Fruit fly (Drosophila melanogaster) whole organism, embryonic: ENCODE data around the gene c12.1.

ENCODE experiments used
- Adf1 ChIP-seq: fragments of 200-800 bp; sonication (Bioruptor generic); IDR thresholded peaks from 2 replicates; pipeline ENCODE4 v1.3.6; 2022; ENCODE audit warnings: missing biosample characterization, missing genetic modification characterization
- Atf3 ChIP-seq: fragments of 200-800 bp; sonication (Bioruptor generic); optimal IDR thresholded peaks from 3 replicates; lab custom pipeline; 2016; ENCODE audit warnings: missing biosample characterization, missing genetic modification characterization
- Blimp-1 ChIP-seq: fragments of 200-800 bp; sonication (Bioruptor generic); optimal IDR thresholded peaks from 3 replicates; lab custom pipeline; 2018; ENCODE audit warnings: missing biosample characterization, missing genetic modification characterization, mild to moderate bottlenecking, moderate library complexity, missing genetic modification reagents
- CG10462 ChIP-seq: fragments of 200-800 bp; sonication (Bioruptor generic); optimal IDR thresholded peaks from 2 replicates; lab custom pipeline; 2016; ENCODE audit warnings: missing biosample characterization, missing genetic modification characterization
- CG10543 ChIP-seq: fragments of 200-800 bp; sonication (Bioruptor generic); optimal IDR thresholded peaks from 3 replicates; lab custom pipeline; 2017; ENCODE audit warnings: missing biosample characterization, mild to moderate bottlenecking, missing genetic modification characterization, moderate library complexity
- CG11696 ChIP-seq: fragments of 200-800 bp; sonication (Bioruptor generic); IDR thresholded peaks from 2 replicates; pipeline ENCODE4 v1.3.6; 2022; ENCODE audit warnings: missing biosample characterization, missing genetic modification characterization
- CG13123 ChIP-seq: fragments of 200-800 bp; sonication (Bioruptor generic); optimal IDR thresholded peaks from 2 replicates; lab custom pipeline; 2016; ENCODE audit warnings: missing biosample characterization, missing genetic modification characterization
- CG15269 ChIP-seq: fragments of 200-800 bp; sonication (Bioruptor generic); optimal IDR thresholded peaks from 2 replicates; lab custom pipeline; 2018; ENCODE audit warnings: missing biosample characterization, mild to moderate bottlenecking, missing genetic modification characterization, moderate library complexity
- CG15601 ChIP-seq: fragments of 200-800 bp; sonication (Bioruptor generic); optimal IDR thresholded peaks from 3 replicates; lab custom pipeline; 2019; ENCODE audit warnings: missing biosample characterization, mild to moderate bottlenecking, missing genetic modification characterization, moderate library complexity
- CG15696 ChIP-seq: fragments of 200-800 bp; sonication (Bioruptor generic); optimal IDR thresholded peaks from 2 replicates; lab custom pipeline; 2019; ENCODE audit warnings: missing biosample characterization, mild to moderate bottlenecking, missing genetic modification characterization, moderate library complexity
- CG1603 ChIP-seq: fragments of 200-800 bp; sonication (Bioruptor generic); optimal IDR thresholded peaks from 2 replicates; lab custom pipeline; 2019; ENCODE audit warnings: missing biosample characterization, mild to moderate bottlenecking, missing genetic modification characterization, moderate library complexity
- CG17361 ChIP-seq: fragments of 200-800 bp; sonication (Bioruptor generic); IDR thresholded peaks from 3 replicates; pipeline ENCODE4 v1.3.6; 2022; ENCODE audit warnings: missing biosample characterization, missing genetic modification characterization
- CG1832 ChIP-seq: fragments of 200-800 bp; sonication (Bioruptor generic); optimal IDR thresholded peaks from 2 replicates; lab custom pipeline; 2017; ENCODE audit warnings: missing biosample characterization, mild to moderate bottlenecking, missing genetic modification characterization, inconsistent platforms
- CG2202 ChIP-seq: fragments of 200-800 bp; sonication (Bioruptor generic); optimal IDR thresholded peaks from 2 replicates; lab custom pipeline; 2018; ENCODE audit warnings: missing biosample characterization, mild to moderate bottlenecking, missing genetic modification characterization
- CG2875 ChIP-seq: fragments of 200-800 bp; sonication (Bioruptor generic); optimal IDR thresholded peaks from 2 replicates; lab custom pipeline; 2017; ENCODE audit warnings: missing biosample characterization, mild to moderate bottlenecking, missing genetic modification characterization, missing genetic modification reagents
- CG31388 ChIP-seq: fragments of 200-800 bp; sonication (Bioruptor generic); optimal IDR thresholded peaks from 2 replicates; lab custom pipeline; 2016; ENCODE audit warnings: missing biosample characterization, missing genetic modification characterization
- CG3726 ChIP-seq: fragments of 200-800 bp; sonication (Bioruptor generic); IDR thresholded peaks from 3 replicates; pipeline ENCODE4, ENCODE4 v1.3.6; 2022; ENCODE audit warnings: missing biosample characterization, missing genetic modification characterization
- CG4360 ChIP-seq: fragments of 200-800 bp; sonication (Bioruptor generic); IDR thresholded peaks from 2 replicates; pipeline ENCODE4 v1.3.6; 2022; ENCODE audit warnings: missing biosample characterization, missing genetic modification characterization
- CG8359 ChIP-seq: fragments of 200-800 bp; sonication (Bioruptor generic); optimal IDR thresholded peaks from 2 replicates; lab custom pipeline; 2017; ENCODE audit warnings: missing biosample characterization, mild to moderate bottlenecking, missing genetic modification characterization, borderline replicate concordance
- CrebB ChIP-seq: fragments of 200-800 bp; sonication (Bioruptor generic); optimal IDR thresholded peaks from 3 replicates; lab custom pipeline; 2018; ENCODE audit warnings: missing biosample characterization, mild to moderate bottlenecking, missing genetic modification characterization
- Eip74EF ChIP-seq, 2 experiments: fragments of 200-800 bp in 1 of 2; fragments of >200 bp in 1 of 2; sonication (Bioruptor generic) in 1 of 2; optimal IDR thresholded peaks; 2 replicates each; lab custom pipeline; 2017 to 2019; ENCODE audit warnings: missing biosample characterization in 2 of 2, missing genetic modification characterization in 2 of 2, mild to moderate bottlenecking in 1 of 2, moderate library complexity in 1 of 2
- Fer2 ChIP-seq: fragments of 200-800 bp; sonication (Bioruptor generic); optimal IDR thresholded peaks from 2 replicates; lab custom pipeline; 2018; ENCODE audit warnings: missing biosample characterization, mild to moderate bottlenecking, missing genetic modification characterization, moderate library complexity
- Fer3 ChIP-seq: fragments of 200-800 bp; sonication (Bioruptor generic); optimal IDR thresholded peaks from 2 replicates; lab custom pipeline; 2018; ENCODE audit warnings: missing biosample characterization, mild to moderate bottlenecking, missing genetic modification characterization, moderate library complexity
- Gug ChIP-seq: fragments of 200-800 bp; sonication (Bioruptor generic); IDR thresholded peaks from 4 replicates; pipeline ENCODE4 v1.3.6; 2022; ENCODE audit warnings: missing biosample characterization, missing genetic modification characterization
- H15 ChIP-seq: fragments of 200-800 bp; sonication (Bioruptor generic); IDR thresholded peaks from 3 replicates; pipeline ENCODE4 v1.3.6; 2022; ENCODE audit warnings: missing biosample characterization, missing genetic modification characterization
- Opbp ChIP-seq: fragments of 200-800 bp; sonication (Bioruptor generic); IDR thresholded peaks from 3 replicates; pipeline ENCODE4 v1.3.6; 2022; ENCODE audit warnings: missing biosample characterization, missing genetic modification characterization; ENCODE audit not compliant: partially characterized antibody
- ara ChIP-seq: fragments of 200-800 bp; sonication (Bioruptor generic); IDR thresholded peaks from 2 replicates; pipeline ENCODE4 v1.3.6; 2022; ENCODE audit warnings: missing biosample characterization, missing genetic modification characterization
- ato ChIP-seq: fragments of 200-800 bp; sonication (Bioruptor generic); IDR thresholded peaks from 2 replicates; pipeline ENCODE4 v1.3.6; 2022; ENCODE audit warnings: missing biosample characterization, missing genetic modification characterization; ENCODE audit not compliant: partially characterized antibody
- crol ChIP-seq: fragments of 200-800 bp; sonication (Bioruptor generic); IDR thresholded peaks from 2 replicates; pipeline ENCODE4 v1.3.6; 2022; ENCODE audit warnings: missing biosample characterization, missing genetic modification characterization
- dmrt11E ChIP-seq: fragments of 200-800 bp; sonication (Bioruptor generic); optimal IDR thresholded peaks from 3 replicates; lab custom pipeline; 2018; ENCODE audit warnings: missing biosample characterization, mild to moderate bottlenecking, missing genetic modification characterization, moderate library complexity
- dysf ChIP-seq: fragments of 200-800 bp; sonication (Bioruptor generic); IDR thresholded peaks from 3 replicates; pipeline ENCODE4 v1.3.6; 2022; ENCODE audit warnings: missing biosample characterization, missing genetic modification characterization
- eve ChIP-seq, 2 experiments: fragments of >200 bp; optimal IDR thresholded peaks; 2 replicates each; lab custom pipeline; 2017; ENCODE audit warnings: missing biosample characterization in 2 of 2, missing genetic modification characterization in 2 of 2
- gsb-n ChIP-seq: fragments of 200-800 bp; sonication (Bioruptor generic); optimal IDR thresholded peaks from 3 replicates; lab custom pipeline; 2018; ENCODE audit warnings: missing biosample characterization, mild to moderate bottlenecking, missing genetic modification characterization
- lola ChIP-seq, 3 experiments: fragments of >200 bp in 2 of 3; fragments of 200-800 bp in 1 of 3; sonication (Bioruptor generic) in 1 of 3; optimal IDR thresholded peaks; 2 replicates each; lab custom pipeline; 2017 to 2019; ENCODE audit warnings: missing biosample characterization in 3 of 3, missing genetic modification characterization in 3 of 3, mild to moderate bottlenecking in 1 of 3, moderate library complexity in 1 of 3
- nerfin-2 ChIP-seq: fragments of 200-800 bp; sonication (Bioruptor generic); IDR thresholded peaks from 2 replicates; pipeline ENCODE4 v1.3.6; 2022; ENCODE audit warnings: missing biosample characterization, missing genetic modification characterization; ENCODE audit not compliant: partially characterized antibody
- oc ChIP-seq: fragments of 200-800 bp; sonication (Bioruptor generic); optimal IDR thresholded peaks from 2 replicates; lab custom pipeline; 2018; ENCODE audit warnings: missing biosample characterization, mild to moderate bottlenecking, missing genetic modification characterization, moderate library complexity
- peb ChIP-seq: fragments of 200-800 bp; sonication (Bioruptor generic); IDR thresholded peaks from 2 replicates; pipeline ENCODE4 v1.3.6; 2022; ENCODE audit warnings: missing biosample characterization, missing genetic modification characterization
- pros ChIP-seq: fragments of 200-800 bp; sonication (Bioruptor generic); optimal IDR thresholded peaks from 3 replicates; lab custom pipeline; 2019; ENCODE audit warnings: missing biosample characterization, mild to moderate bottlenecking, missing genetic modification characterization, moderate library complexity
- sens ChIP-seq: fragments of 200-800 bp; sonication (Bioruptor generic); peaks from one replicate; lab custom pipeline; 2016; ENCODE audit warnings: missing biosample characterization, missing genetic modification characterization
- sim ChIP-seq: fragments of 200-800 bp; sonication (Bioruptor generic); IDR thresholded peaks from 2 replicates; pipeline ENCODE4 v1.3.6; 2022; ENCODE audit warnings: missing biosample characterization, missing genetic modification characterization
- sna ChIP-seq: fragments of 200-800 bp; sonication (Bioruptor generic); IDR thresholded peaks from 2 replicates; pipeline ENCODE4 v1.3.6; 2022; ENCODE audit warnings: missing biosample characterization, missing genetic modification characterization; ENCODE audit not compliant: partially characterized antibody
- sob ChIP-seq: fragments of 200-800 bp; sonication (Bioruptor generic); IDR thresholded peaks from 2 replicates; pipeline ENCODE4 v1.3.6; 2022; ENCODE audit warnings: missing biosample characterization, missing genetic modification characterization
- tll ChIP-seq, 2 experiments: fragments of 200-800 bp in 1 of 2; fragments of >200 bp in 1 of 2; sonication (Bioruptor generic) in 1 of 2; optimal IDR thresholded peaks; 2 replicates each; lab custom pipeline; 2017 to 2019; ENCODE audit warnings: missing biosample characterization in 2 of 2, missing genetic modification characterization in 2 of 2, mild to moderate bottlenecking in 1 of 2, moderate library complexity in 1 of 2
- vvl ChIP-seq: fragments of 200-800 bp; sonication (Bioruptor generic); IDR thresholded peaks from 2 replicates; pipeline ENCODE4 v1.3.6; 2022; ENCODE audit warnings: missing biosample characterization, missing genetic modification characterization
- wek ChIP-seq: fragments of 200-800 bp; sonication (Bioruptor generic); optimal IDR thresholded peaks from 3 replicates; lab custom pipeline; 2018; ENCODE audit warnings: missing biosample characterization, mild to moderate bottlenecking, missing genetic modification characterization, moderate library complexity

Gene c12.1

dm6 chrX:9354773-9355172, 35.8 kb upstream of the c12.1 start:
- TF ChIP-seq CG4360: peak; percentile 1; the same call in 1 of the 2 replicates
- TF ChIP-seq crol (GFP tag; lab: Robert Waterston, UW): peak; percentile 92
- no peak for TF ChIP-seq vvl (GFP tag; lab: Robert Waterston, UW)
- TF ChIP-seq Adf1 (GFP tag; lab: Robert Waterston, UW): peak; percentile 73
- TF ChIP-seq CG31388: no peak
- TF ChIP-seq CG1832 (GFP tag; lab: Kevin White, UChicago): peak; percentile 41

- TF ChIP-seq sens (peak; percentile 95), CG3726 (GFP tag; lab: Robert Waterston, UW) (peak; percentile 68; the same call in 1 of the 3 replicates), wek (peak; percentile 16), eve (GFP tag; optimal IDR thresholded peaks at IDR 0.05; lab: Kevin White, UChicago) (peak in 1 of 2 experiments; percentile 91), CG13123 (GFP tag; lab: Kevin White, UChicago) (peak; percentile 5), dmrt11E (tag; lab: Kevin White, UChicago) (peak; percentile 51), CG8359 (peak; percentile 51), CG2875 (GFP tag; lab: Kevin White, UChicago) (peak; percentile 66), Eip74EF (GFP tag; optimal IDR thresholded peaks at IDR 0.05; lab: Kevin White, UChicago) (peak in 1 of 2 experiments; percentile 82), CG17361 (GFP tag; lab: Robert Waterston, UW) (peak; percentile 75), CG11696 (GFP tag; lab: Robert Waterston, UW) (peak; percentile 32; the same call in 1 of the 2 replicates), CG10543 (GFP tag; lab: Kevin White, UChicago) (peak; percentile 70), gsb-n (tag; lab: Kevin White, UChicago) (peak; percentile 69), peb (GFP tag; lab: Robert Waterston, UW) (peak; percentile 35; the same call in 1 of the 2 replicates), Gug (GFP tag; lab: Robert Waterston, UW) (peak; percentile 55; the same call in 3 of the 4 replicates), CG15269 (tag; lab: Kevin White, UChicago) (peak; percentile 87), CG15601 (peak; percentile 52), ara (GFP tag; lab: Robert Waterston, UW) (peak; percentile 75), Fer3 (tag; lab: Kevin White, UChicago) (peak; percentile 89), sim (GFP tag; lab: Robert Waterston, UW) (0 out of 2 replicates have a peak, but pooled peaks have one; percentile 41), lola (GFP tag; optimal IDR thresholded peaks at IDR 0.05; lab: Kevin White, UChicago) (peak in 1 of 3 experiments; percentile 33), Blimp-1 (GFP tag; lab: Kevin White, UChicago) (peak; percentile 81), CG10462 (GFP tag; lab: Kevin White, UChicago) (peak; percentile 42), pros (GFP tag; lab: Kevin White, UChicago) (no peak), CG1603 (tag; lab: Kevin White, UChicago) (peak; percentile 87), ato (no peak), sob (GFP tag; lab: Robert Waterston, UW) (peak; percentile 84), CG2202 (no peak), CG15696 (tag; lab: Kevin White, UChicago) (peak; percentile 57), tll (GFP tag; optimal IDR thresholded peaks at IDR 0.05; lab: Kevin White, UChicago) (no peak), dysf (GFP tag; lab: Robert Waterston, UW) (peak; percentile 88), Fer2 (tag; lab: Kevin White, UChicago) (peak; percentile 61), oc (tag; lab: Kevin White, UChicago) (peak; percentile 86), H15 (peak; percentile 66), Atf3 (GFP tag; lab: Kevin White, UChicago) (peak; percentile 41), Opbp (GFP tag; lab: Robert Waterston, UW) (no peak), nerfin-2 (GFP tag; lab: Robert Waterston, UW) (no peak), sna (GFP tag; lab: Robert Waterston, UW) (no peak), CrebB (tag; lab: Kevin White, UChicago) (peak; percentile 72)
Measured at dm6 chrX:9352112-9353096, 33.4 kb upstream of the c12.1 start.
